Worm (Caenorhabditis elegans) whole organism, L4 larva: ENCODE measurements around the gene C16C8.18.

ENCODE experiments used
- ceh-28 ChIP-seq: fragments of 150-350 bp; optimal IDR thresholded peaks from 2 replicates; lab custom pipeline; 2014; ENCODE audit warnings: missing biosample characterization, missing genetic modification reagents, missing genetic modification characterization
- daf-12 ChIP-seq: fragments of 150-350 bp; optimal IDR thresholded peaks from 2 replicates; lab custom pipeline; 2014; ENCODE audit warnings: missing biosample characterization, missing genetic modification reagents, missing genetic modification characterization
- hlh-30 ChIP-seq: sonication (generic microtip); optimal IDR thresholded peaks from 2 replicates; lab custom pipeline; 2017; ENCODE audit warnings: antibody characterized with exemption, mild to moderate bottlenecking, missing genetic modification characterization, missing compliant biosample characterization; ENCODE audit not compliant: insufficient read depth
- nhr-76 ChIP-seq: fragments of 150-350 bp; optimal IDR thresholded peaks from 2 replicates; lab custom pipeline; 2014; ENCODE audit warnings: missing biosample characterization, missing genetic modification characterization

- TF ChIP-seq hlh-30 (tag; lab: Kevin White, UChicago) = no peak
- no peak for TF ChIP-seq nhr-76 (tag; lab: Kevin White, UChicago)
- TF ChIP-seq daf-12 (tag; lab: Kevin White, UChicago) = no peak
- TF ChIP-seq ceh-28 (tag; lab: Kevin White, UChicago) = no peak
Measured at ce11 chrII:3403535-3403934, 26.0 kb upstream of the C16C8.18 start, which contains the start of gene nep-8.
